Worm (Caenorhabditis elegans) whole organism, mixed stage, embryonic: ENCODE measurements around the gene fndc-1.

Experiments used
- M03D4.4 ChIP-seq: sonication (generic microtip); optimal IDR thresholded peaks from 2 replicates; lab custom pipeline; 2017; ENCODE audit warnings: mild to moderate bottlenecking, missing genetic modification characterization, missing compliant biosample characterization
- bed-3 ChIP-seq: fragments of 200-800 bp; sonication (Bioruptor generic); optimal IDR thresholded peaks from 3 replicates; lab custom pipeline; 2018; ENCODE audit warnings: mild to moderate bottlenecking, missing genetic modification characterization, moderate library complexity, missing compliant biosample characterization
- ceh-83 ChIP-seq: fragments of 200-800 bp; sonication (Bioruptor generic); optimal IDR thresholded peaks from 2 replicates; lab custom pipeline; 2018; ENCODE audit warnings: mild to moderate bottlenecking, missing genetic modification characterization, missing compliant biosample characterization
- ces-1 ChIP-seq: fragments of 150-350 bp; optimal IDR thresholded peaks from 2 replicates; lab custom pipeline; 2014; ENCODE audit warnings: missing biosample characterization, missing genetic modification reagents, missing genetic modification characterization
- cnd-1 ChIP-seq: fragments of 200-800 bp; sonication (Bioruptor generic); optimal IDR thresholded peaks from 2 replicates; lab custom pipeline; 2018; ENCODE audit warnings: mild to moderate bottlenecking, missing genetic modification characterization, missing compliant biosample characterization
- elt-1 ChIP-seq: sonication (generic microtip); optimal IDR thresholded peaks from 2 replicates; lab custom pipeline; 2017; ENCODE audit warnings: missing genetic modification characterization, mild to moderate bottlenecking, missing compliant biosample characterization, antibody characterized with exemption, moderate library complexity, borderline replicate concordance; ENCODE audit not compliant: insufficient read depth
- elt-3 ChIP-seq: fragments of 150-350 bp; optimal IDR thresholded peaks from 2 replicates; lab custom pipeline; 2014; ENCODE audit warnings: missing biosample characterization, missing genetic modification characterization
- flh-1 ChIP-seq: fragments of 200-800 bp; sonication (Bioruptor generic); optimal IDR thresholded peaks from 2 replicates; lab custom pipeline; 2018; ENCODE audit warnings: mild to moderate bottlenecking, missing genetic modification characterization, moderate library complexity, missing compliant biosample characterization
- ham-2 ChIP-seq: fragments of 200-800 bp; sonication (Bioruptor generic); optimal IDR thresholded peaks from 2 replicates; lab custom pipeline; 2018; ENCODE audit warnings: mild to moderate bottlenecking, missing genetic modification characterization, missing compliant biosample characterization
- hlh-1 ChIP-seq: fragments of 150-350 bp; optimal IDR thresholded peaks from 2 replicates; lab custom pipeline; 2014; ENCODE audit warnings: missing biosample characterization, missing genetic modification reagents, missing genetic modification characterization
- lin-13 ChIP-seq: fragments of 150-350 bp; optimal IDR thresholded peaks from 2 replicates; lab custom pipeline; 2014; ENCODE audit warnings: missing biosample characterization, missing genetic modification characterization
- lin-32 ChIP-seq: fragments of 200-800 bp; sonication (Bioruptor generic); optimal IDR thresholded peaks from 2 replicates; lab custom pipeline; 2018; ENCODE audit warnings: mild to moderate bottlenecking, missing genetic modification characterization, missing compliant biosample characterization
- lsy-2 ChIP-seq: fragments of 150-350 bp; optimal IDR thresholded peaks from 2 replicates; lab custom pipeline; 2014; ENCODE audit warnings: missing biosample characterization, missing genetic modification characterization
- mls-2 ChIP-seq: sonication (generic microtip); optimal IDR thresholded peaks from 2 replicates; lab custom pipeline; 2016; ENCODE audit warnings: mild to moderate bottlenecking, missing genetic modification characterization, moderate library complexity, missing compliant biosample characterization
- nhr-12 ChIP-seq: fragments of 150-350 bp; optimal IDR thresholded peaks from 2 replicates; lab custom pipeline; 2014; ENCODE audit warnings: missing biosample characterization, missing genetic modification characterization
- nhr-237 ChIP-seq: fragments of 150-350 bp; optimal IDR thresholded peaks from 2 replicates; lab custom pipeline; 2014; ENCODE audit warnings: missing biosample characterization, missing genetic modification characterization
- nhr-28 ChIP-seq: fragments of 150-350 bp; optimal IDR thresholded peaks from 2 replicates; lab custom pipeline; 2014; ENCODE audit warnings: missing biosample characterization, missing genetic modification characterization
- nhr-76 ChIP-seq: sonication (generic microtip); optimal IDR thresholded peaks from 2 replicates; lab custom pipeline; 2017; ENCODE audit warnings: missing biosample characterization, missing genetic modification characterization
- snpc-4 ChIP-seq: fragments of 150-350 bp; optimal IDR thresholded peaks from 2 replicates; lab custom pipeline; 2014; ENCODE audit warnings: missing biosample characterization, missing genetic modification characterization
- sptf-1 ChIP-seq: sonication (generic microtip); optimal IDR thresholded peaks from 2 replicates; lab custom pipeline; 2017; ENCODE audit warnings: mild to moderate bottlenecking, missing genetic modification characterization, moderate library complexity, missing compliant biosample characterization
- unc-120 ChIP-seq: sonication (generic microtip); optimal IDR thresholded peaks from 2 replicates; lab custom pipeline; 2017; ENCODE audit warnings: missing genetic modification characterization, missing compliant biosample characterization; ENCODE audit not compliant: poor library complexity, severe bottlenecking
- unc-62 ChIP-seq: fragments of 150-350 bp; optimal IDR thresholded peaks from 2 replicates; lab custom pipeline; 2014; ENCODE audit warnings: missing biosample characterization, missing genetic modification reagents, missing genetic modification characterization
- zip-8 ChIP-seq: fragments of 150-350 bp; optimal IDR thresholded peaks from 2 replicates; lab custom pipeline; 2014; ENCODE audit warnings: missing biosample characterization, missing genetic modification characterization
- ztf-11 ChIP-seq: fragments of 150-350 bp; optimal IDR thresholded peaks from 2 replicates; lab custom pipeline; 2014; ENCODE audit warnings: missing biosample characterization, missing genetic modification characterization

The fndc-1 gene

ce11 chrII:11283803-11284202, 46.7 kb upstream of the fndc-1 start:
- TF ChIP-seq nhr-76 (tag; lab: Kevin White, UChicago) = no peak
- no peak for TF ChIP-seq sptf-1
- no peak for TF ChIP-seq hlh-1
- no peak for TF ChIP-seq unc-62 (GFP tag; lab: Kevin White, UChicago)
- TF ChIP-seq ces-1 (GFP tag; lab: Kevin White, UChicago) = no peak
- TF ChIP-seq elt-1 (tag; lab: Kevin White, UChicago) = no peak

- TF ChIP-seq unc-120 (tag; lab: Kevin White, UChicago) (peak; percentile 4), bed-3 (GFP tag; lab: Kevin White, UChicago) (no peak), hlh-1 (peak; percentile 83), unc-62 (GFP tag; lab: Kevin White, UChicago) (peak; percentile 40)
- TF ChIP-seq, all 35 proteins: peak for 3
Observed at ce11 chrII:11283013-11283412, 45.9 kb upstream of the fndc-1 start.

ce11 chrII:11281666-11282065, 44.5 kb upstream of the fndc-1 start, which contains the start of gene unc-130:
unc-130 (plus strand) TSS chrII:11281966.
- peak; percentile 65 for TF ChIP-seq lsy-2 (tag; lab: Kevin White, UChicago)
- TF ChIP-seq snpc-4 = no peak
- no peak for TF ChIP-seq ceh-83 (GFP tag; lab: Kevin White, UChicago)
- TF ChIP-seq ztf-11 (tag; lab: Kevin White, UChicago) = no peak
- TF ChIP-seq ham-2 (GFP tag; lab: Kevin White, UChicago) = no peak
- no peak for TF ChIP-seq M03D4.4 (tag; lab: Kevin White, UChicago)
- no peak for TF ChIP-seq lin-32
- TF ChIP-seq, all 35 proteins: peak for 1

- TF ChIP-seq hlh-1 (peak; percentile 15), elt-3 (tag; lab: Kevin White, UChicago) (no peak)
Observed at ce11 chrII:11281177-11281576, 44.1 kb upstream of the fndc-1 start.

- TF ChIP-seq mls-2 (tag; lab: Kevin White, UChicago) = no peak
- TF ChIP-seq lsy-2 (tag; lab: Kevin White, UChicago) = peak; percentile 40
- no peak for TF ChIP-seq zip-8 (tag; lab: Kevin White, UChicago)
Observed at ce11 chrII:11279971-11280370, 42.8 kb upstream of the fndc-1 start.

- TF ChIP-seq elt-1 (tag; lab: Kevin White, UChicago) (peak; percentile 67), ces-1 (GFP tag; lab: Kevin White, UChicago) (no peak), ham-2 (GFP tag; lab: Kevin White, UChicago) (peak; percentile 0)
- TF ChIP-seq, all 35 proteins: peak for 2
Observed at ce11 chrII:11276879-11277278, 39.8 kb upstream of the fndc-1 start.

ce11 chrII:11275484-11275883, 38.4 kb upstream of the fndc-1 start:
- TF ChIP-seq hlh-1 = peak; percentile 81
- no peak for TF ChIP-seq nhr-76 (tag; lab: Kevin White, UChicago)
- TF ChIP-seq, all 35 proteins: peak for 1

- peak; percentile 24 for TF ChIP-seq unc-120 (tag; lab: Kevin White, UChicago)
- TF ChIP-seq hlh-1 = peak; percentile 79
- TF ChIP-seq ceh-83 (GFP tag; lab: Kevin White, UChicago) = no peak
- TF ChIP-seq unc-62 (GFP tag; lab: Kevin White, UChicago) = peak; percentile 63
Observed at ce11 chrII:11274876-11275275, 37.8 kb upstream of the fndc-1 start.

- TF ChIP-seq ztf-11 (tag; lab: Kevin White, UChicago) = no peak
- TF ChIP-seq elt-3 (tag; lab: Kevin White, UChicago) = no peak
- no peak for TF ChIP-seq bed-3 (GFP tag; lab: Kevin White, UChicago)
- TF ChIP-seq nhr-12 (tag; lab: Kevin White, UChicago) = no peak
- TF ChIP-seq nhr-28 = no peak
- no peak for TF ChIP-seq snpc-4
- no peak for TF ChIP-seq unc-120 (tag; lab: Kevin White, UChicago)
- no peak for TF ChIP-seq cnd-1 (tag; lab: Kevin White, UChicago)
- no peak for TF ChIP-seq sptf-1
- no peak for TF ChIP-seq zip-8 (tag; lab: Kevin White, UChicago)
- no peak for TF ChIP-seq unc-62 (GFP tag; lab: Kevin White, UChicago)
- no peak for TF ChIP-seq nhr-237 (tag; lab: Kevin White, UChicago)
- no peak for TF ChIP-seq flh-1 (GFP tag; lab: Kevin White, UChicago)
- TF ChIP-seq lin-13 (tag; lab: Kevin White, UChicago) = no peak
- TF ChIP-seq nhr-76 (tag; lab: Kevin White, UChicago) = no peak
- TF ChIP-seq M03D4.4 (tag; lab: Kevin White, UChicago) = no peak
Observed at ce11 chrII:11270829-11271228, 33.7 kb upstream of the fndc-1 start.
